Worm (Caenorhabditis elegans) whole organism, L4 larva: ENCODE measurements around the gene F49E11.2.

Source experiments
- F44E2.7 ChIP-seq: fragments of 200-800 bp; sonication (Bioruptor generic); IDR thresholded peaks from 2 replicates; pipeline ENCODE4 v2.1.2; 2022; ENCODE audit warnings: missing genetic modification characterization, missing compliant biosample characterization
- ama-1 ChIP-seq: fragments of 150-350 bp; optimal IDR thresholded peaks from 2 replicates; lab custom pipeline; 2014; ENCODE audit warnings: inconsistent platforms, mixed read lengths
- ceh-82 ChIP-seq: sonication (generic microtip); optimal IDR thresholded peaks from 2 replicates; lab custom pipeline; 2017; ENCODE audit warnings: missing biosample characterization, missing genetic modification characterization
- egl-27 ChIP-seq: sonication (generic microtip); optimal IDR thresholded peaks from 3 replicates; lab custom pipeline; 2017; ENCODE audit warnings: missing biosample characterization, missing genetic modification reagents, missing genetic modification characterization
- fkh-10 ChIP-seq: fragments of 150-350 bp; optimal IDR thresholded peaks from 2 replicates; lab custom pipeline; 2014; ENCODE audit warnings: missing biosample characterization, missing genetic modification reagents, missing genetic modification characterization
- nhr-10 ChIP-seq: fragments of 150-350 bp; optimal IDR thresholded peaks from 2 replicates; lab custom pipeline; 2014; ENCODE audit warnings: missing biosample characterization, missing genetic modification characterization
- nhr-77 ChIP-seq: fragments of 150-350 bp; optimal IDR thresholded peaks from 2 replicates; lab custom pipeline; 2014; ENCODE audit warnings: missing biosample characterization, missing genetic modification characterization
- saeg-2 ChIP-seq: fragments of 200-800 bp; sonication (Bioruptor generic); IDR thresholded peaks from 2 replicates; pipeline ENCODE4 v1.3.6; 2022; ENCODE audit warnings: missing genetic modification reagents, missing genetic modification characterization, missing compliant biosample characterization
- unc-62 ChIP-seq, 3 experiments: fragments of 150-350 bp in 1 of 3; sonication (generic microtip); optimal IDR thresholded peaks in 2 of 3; peaks in 1 of 3; 1 replicate in 1 of 3; 2 replicates in 2 of 3; lab custom pipeline; 2014 to 2017; ENCODE audit warnings: missing biosample characterization in 3 of 3, missing genetic modification characterization in 3 of 3, missing genetic modification reagents in 3 of 3, missing genotype in 1 of 3
- zip-2 ChIP-seq: fragments of 150-350 bp; optimal IDR thresholded peaks from 2 replicates; lab custom pipeline; 2014; ENCODE audit warnings: missing biosample characterization, missing genetic modification characterization

DNA sequence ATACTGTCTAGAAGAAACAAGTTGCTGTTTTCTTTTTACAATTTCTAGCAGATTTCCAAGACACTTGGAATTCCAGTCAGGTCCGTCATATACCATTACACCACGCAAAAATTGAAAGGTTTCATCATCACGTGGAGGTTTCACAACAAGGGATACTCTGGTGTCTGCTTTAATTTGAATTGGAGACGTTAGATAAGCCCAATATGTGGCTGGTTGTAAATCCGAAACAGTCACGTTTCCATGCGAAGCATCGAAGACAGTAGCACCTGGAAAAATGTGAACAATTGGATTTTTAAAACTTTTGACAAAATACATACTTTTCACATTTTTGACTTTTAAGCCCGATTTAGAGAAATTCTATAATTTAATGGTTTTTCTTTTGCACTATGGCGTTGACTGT is 48.1 kb downstream of the F49E11.2 start:
- TF ChIP-seq unc-62 (GFP tag; optimal IDR thresholded peaks at IDR 0.05 in 1 of 2; lab: Kevin White, UChicago) (peak in 1 of 2 experiments; percentile 93), unc-62 (tag; optimal IDR thresholded peaks at IDR 0.05; lab: Kevin White, UChicago) (no peak), saeg-2 (GFP tag; lab: Robert Waterston, UW) (no peak), ceh-82 (tag; lab: Kevin White, UChicago) (no peak), nhr-77 (tag; lab: Kevin White, UChicago) (no peak), F44E2.7 (GFP tag; lab: Robert Waterston, UW) (no peak), ama-1 (lab: Kevin White, UChicago) (no peak), fkh-10 (no peak), nhr-10 (tag; lab: Kevin White, UChicago) (no peak), zip-2 (no peak), egl-27 (tag; lab: Kevin White, UChicago) (no peak)
